Fruit fly (Drosophila melanogaster): ENCODE measurements around the gene pns.

The pns gene

dm6 chr3L:1536487-1537337, at the start of gene pns, which contains the start of gene CG12091 (continued):
- peak; percentile 62 for TF ChIP-seq Mes4 (GFP tag; optimal IDR thresholded peaks at IDR 0.05)

- TF ChIP-seq bbx (GFP tag; IDR thresholded peaks at IDR 0.05; ENCODE audit: partially characterized antibody) (peak; percentile 91), CG34376 (GFP tag; optimal IDR thresholded peaks at IDR 0.05) (peak; percentile 34), CG2875 (GFP tag; optimal IDR thresholded peaks at IDR 0.05) (no peak), btn (GFP tag; optimal IDR thresholded peaks at IDR 0.05) (no peak), slbo (GFP tag; IDR thresholded peaks at IDR 0.05) (no peak), Scr (GFP tag; IDR thresholded peaks at IDR 0.05; ENCODE audit: partially characterized antibody) (peak; percentile 61), zen2 (GFP tag; IDR thresholded peaks at IDR 0.05; ENCODE audit: partially characterized antibody) (peak; percentile 56; the same call in 2 of the 3 replicates), unc-4 (GFP tag; IDR thresholded peaks at IDR 0.05; ENCODE audit: partially characterized antibody) (peak; percentile 55), CG7963 (GFP tag; IDR thresholded peaks at IDR 0.05; ENCODE audit: partially characterized antibody) (peak; percentile 51; the same call in 2 of the 3 replicates), Adf1 (GFP tag; IDR thresholded peaks at IDR 0.05) (peak; percentile 13; the same call in 1 of the 2 replicates), ato (GFP tag; IDR thresholded peaks at IDR 0.05; ENCODE audit: partially characterized antibody) (peak; percentile 76), nerfin-2 (GFP tag; IDR thresholded peaks at IDR 0.05; ENCODE audit: partially characterized antibody) (peak; percentile 78), CG10431 (GFP tag; optimal IDR thresholded peaks at IDR 0.05) (no peak), Doc3 (GFP tag; IDR thresholded peaks at IDR 0.05; ENCODE audit: partially characterized antibody) (0 out of 3 replicates have a peak, but pooled peaks have one; percentile 43), CTCF (GFP tag; optimal IDR thresholded peaks at IDR 0.05) (peak; percentile 92), Bgb (GFP tag; IDR thresholded peaks at IDR 0.05; ENCODE audit: partially characterized antibody) (peak; percentile 83), exex (tag; optimal IDR thresholded peaks at IDR 0.05) (peak; percentile 52), Trl (optimal IDR thresholded peaks at IDR 0.05) (no peak), Trl (GFP tag; optimal IDR thresholded peaks at IDR 0.05) (no peak), Rx (GFP tag; IDR thresholded peaks at IDR 0.05) (no peak), row (GFP tag; IDR thresholded peaks at IDR 0.05) (peak; percentile 38; the same call in 1 of the 3 replicates), sd (tag; optimal IDR thresholded peaks at IDR 0.05) (peak; percentile 88), cwo (GFP tag; optimal IDR thresholded peaks at IDR 0.05) (peak; percentile 2), kah (GFP tag; optimal IDR thresholded peaks at IDR 0.05) (no peak), CG15514 (GFP tag; optimal IDR thresholded peaks at IDR 0.05) (peak; percentile 76), chm (GFP tag; IDR thresholded peaks at IDR 0.05) (0 out of 2 replicates have a peak, but pooled peaks have one; percentile 35), CG31441 (GFP tag; IDR thresholded peaks at IDR 0.05) (no peak), CG8290 (GFP tag; optimal IDR thresholded peaks at IDR 0.05) (no peak), CG8290 (tag; optimal IDR thresholded peaks at IDR 0.05) (peak in 1 of 2 experiments; percentile 52), sqz (GFP tag; optimal IDR thresholded peaks at IDR 0.05) (peak; percentile 51), so (GFP tag; IDR thresholded peaks at IDR 0.05) (peak; percentile 46; the same call in 2 of the 3 replicates), Bdp1 (GFP tag; optimal IDR thresholded peaks at IDR 0.05) (peak; percentile 99), HLHmδ (GFP tag; optimal IDR thresholded peaks at IDR 0.05) (no peak), CG13296 (GFP tag; optimal IDR thresholded peaks at IDR 0.05) (peak; percentile 29), CG14860 (GFP tag; IDR thresholded peaks at IDR 0.05; ENCODE audit: partially characterized antibody) (peak; percentile 71), insv (GFP tag; optimal IDR thresholded peaks at IDR 0.05) (no peak), CG12236 (GFP tag; optimal IDR thresholded peaks at IDR 0.05) (no peak), lab (GFP tag; optimal IDR thresholded peaks at IDR 0.05) (no peak), unpg (GFP tag; optimal IDR thresholded peaks at IDR 0.05) (peak; percentile 1), Kr (GFP tag; optimal IDR thresholded peaks at IDR 0.05) (no peak), CG15269 (tag; optimal IDR thresholded peaks at IDR 0.05) (peak; percentile 12), lbe (GFP tag; optimal IDR thresholded peaks at IDR 0.05) (no peak), HLH4C (GFP tag; IDR thresholded peaks at IDR 0.05; ENCODE audit: partially characterized antibody) (peak; percentile 71), CG3163 (GFP tag; optimal IDR thresholded peaks at IDR 0.05) (peak; percentile 1)
These were observed 48.2 kb upstream of the pns start for dm6 chr3L:1488592-1489183.

Data from whole organism, embryonic.